Worm (Caenorhabditis elegans) whole organism, L1 larva: ENCODE measurements around the gene klf-3.

Experiments
- aly-2 ChIP-seq: fragments of 150-350 bp; optimal IDR thresholded peaks from 2 replicates; lab custom pipeline; 2014; ENCODE audit warnings: missing biosample characterization, missing genetic modification characterization
- ama-1 ChIP-seq: fragments of 150-350 bp; optimal IDR thresholded peaks from 2 replicates; lab custom pipeline; 2014
- egl-13 ChIP-seq: sonication (generic microtip); optimal IDR thresholded peaks from 2 replicates; lab custom pipeline; 2016; ENCODE audit warnings: missing genotype, missing genetic modification reagents, missing genetic modification characterization, missing compliant biosample characterization
- irx-1 ChIP-seq: sonication (generic microtip); optimal IDR thresholded peaks from 2 replicates; lab custom pipeline; 2016; ENCODE audit warnings: missing genetic modification characterization, missing compliant biosample characterization
- isw-1 ChIP-seq: fragments of 200-800 bp; sonication (Bioruptor generic); IDR thresholded peaks from 2 replicates; pipeline ENCODE4 v1.3.6; 2022; ENCODE audit warnings: missing genetic modification characterization, missing compliant biosample characterization
- lin-39 ChIP-seq: fragments of 150-350 bp; optimal IDR thresholded peaks from 2 replicates; lab custom pipeline; 2014; ENCODE audit warnings: missing biosample characterization, missing genetic modification reagents, missing genetic modification characterization
- nhr-12 ChIP-seq: sonication (generic microtip); optimal IDR thresholded peaks from 2 replicates; lab custom pipeline; 2017; ENCODE audit warnings: missing biosample characterization, missing genetic modification characterization
- nhr-237 ChIP-seq: fragments of 150-350 bp; optimal IDR thresholded peaks from 2 replicates; lab custom pipeline; 2014; ENCODE audit warnings: missing biosample characterization, missing genetic modification characterization
- snpc-4 ChIP-seq: fragments of 150-350 bp; optimal IDR thresholded peaks from 2 replicates; lab custom pipeline; 2014; ENCODE audit warnings: missing biosample characterization, missing genetic modification characterization
- sptf-1 ChIP-seq: fragments of 150-350 bp; optimal IDR thresholded peaks from 2 replicates; lab custom pipeline; 2014; ENCODE audit warnings: missing biosample characterization, missing genetic modification characterization
- unc-86 ChIP-seq: sonication (generic microtip); optimal IDR thresholded peaks from 2 replicates; lab custom pipeline; 2016; ENCODE audit warnings: missing genetic modification characterization, missing compliant biosample characterization
- unc-98 ChIP-seq: fragments of 200-800 bp; sonication (Bioruptor generic); IDR thresholded peaks from 2 replicates; pipeline ENCODE4 v1.3.6; 2022; ENCODE audit warnings: missing genetic modification characterization, missing compliant biosample characterization
- zip-4 ChIP-seq: fragments of 200-800 bp; sonication (Bioruptor generic); optimal IDR thresholded peaks from 2 replicates; lab custom pipeline; 2018; ENCODE audit warnings: mild to moderate bottlenecking, missing genetic modification characterization, moderate library complexity, missing compliant biosample characterization

DNA sequence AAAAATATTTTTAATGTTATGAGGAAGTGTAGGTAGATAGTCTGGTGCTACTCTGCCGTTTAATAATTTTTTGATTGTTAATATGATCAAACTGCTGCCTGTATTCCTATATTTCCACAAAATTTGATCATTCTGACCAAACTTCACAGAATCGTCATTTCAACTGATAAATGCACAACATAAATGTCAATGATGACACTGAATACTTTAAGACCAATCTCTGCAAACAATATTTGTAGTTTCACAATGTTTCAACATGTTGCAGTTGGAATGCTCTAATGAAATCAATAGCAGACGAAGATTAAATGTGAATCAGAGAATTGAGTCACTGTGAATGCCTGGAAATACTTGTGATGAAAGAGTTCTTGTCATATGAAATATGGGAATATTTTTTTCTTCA is 13.1 kb downstream of the klf-3 start:
- TF ChIP-seq unc-86 (tag; lab: Kevin White, UChicago) (no peak), unc-98 (GFP tag; lab: Robert Waterston, UW) (no peak), lin-39 (tag; lab: Kevin White, UChicago) (no peak), irx-1 (tag; lab: Kevin White, UChicago) (no peak), isw-1 (GFP tag; lab: Robert Waterston, UW) (no peak), nhr-237 (tag; lab: Kevin White, UChicago) (no peak), egl-13 (tag; lab: Kevin White, UChicago) (no peak), aly-2 (no peak), nhr-12 (no peak), snpc-4 (tag; lab: Kevin White, UChicago) (no peak), sptf-1 (tag; lab: Kevin White, UChicago) (no peak), zip-4 (GFP tag; lab: Kevin White, UChicago) (no peak), ama-1 (no peak)
